Worm (Caenorhabditis elegans): Measurements from ENCODE around the gene F11F1.1.

- TF ChIP-seq tbx-11 (GFP tag; IDR thresholded peaks at IDR 0.05) (no peak), F13C5.2 (tag; optimal IDR thresholded peaks at IDR 0.05) (no peak), ama-1 (optimal IDR thresholded peaks at IDR 0.05) (no peak), tbx-37 (GFP tag; conservative IDR thresholded peaks at IDR 0.05) (no peak)
Observed at ce11 chrIII:13350964-13351363, 44.4 kb upstream of the F11F1.1 start.
